Worm (Caenorhabditis elegans) whole organism, L4 larva: ENCODE measurements around the gene spp-16.
"Not testable (repeated sequence)": the region's sequence is repeated elsewhere in the genome, so short reads cannot be mapped to it uniquely, and the experiment has no call there.

Experiments
- D1046.2 ChIP-seq: fragments of 200-800 bp; sonication (Bioruptor generic); IDR thresholded peaks from 2 replicates; pipeline ENCODE4 v1.3.6; 2022; ENCODE audit warnings: missing genetic modification characterization, missing compliant biosample characterization
- F10B5.3 ChIP-seq: sonication (generic microtip); optimal IDR thresholded peaks from 2 replicates; lab custom pipeline; 2016; ENCODE audit warnings: mild to moderate bottlenecking, missing genetic modification characterization, missing compliant biosample characterization
- F44E2.7 ChIP-seq: fragments of 200-800 bp; sonication (Bioruptor generic); IDR thresholded peaks from 2 replicates; pipeline ENCODE4 v2.1.2; 2022; ENCODE audit warnings: missing genetic modification characterization, missing compliant biosample characterization
- R02D3.7 ChIP-seq: fragments of 150-350 bp; sonication (generic microtip); optimal IDR thresholded peaks from 3 replicates; lab custom pipeline; 2014; ENCODE audit warnings: missing biosample characterization, missing genetic modification characterization
- Y48G9A.11 ChIP-seq: fragments of 200-800 bp; sonication (Bioruptor generic); IDR thresholded peaks from 2 replicates; pipeline ENCODE4 v1.3.6; 2022; ENCODE audit warnings: missing genetic modification reagents, missing genetic modification characterization, missing compliant biosample characterization
- ceh-20 ChIP-seq: fragments of 200-800 bp; sonication (Bioruptor generic); IDR thresholded peaks from 2 replicates; pipeline ENCODE4 v1.3.6; 2022; ENCODE audit warnings: missing genetic modification reagents, missing genetic modification characterization, missing compliant biosample characterization
- ceh-82 ChIP-seq: sonication (generic microtip); optimal IDR thresholded peaks from 2 replicates; lab custom pipeline; 2017; ENCODE audit warnings: missing biosample characterization, missing genetic modification characterization
- ces-1 ChIP-seq: fragments of 150-350 bp; sonication (generic microtip); optimal IDR thresholded peaks from 4 replicates; lab custom pipeline; 2014; ENCODE audit warnings: missing biosample characterization, missing genetic modification reagents, missing genetic modification characterization
- dmd-6 ChIP-seq: fragments of 200-800 bp; sonication (Bioruptor generic); IDR thresholded peaks from 2 replicates; pipeline ENCODE4 v1.3.6; 2022; ENCODE audit warnings: missing genetic modification reagents, missing genetic modification characterization, missing compliant biosample characterization
- dmd-8 ChIP-seq: fragments of 200-800 bp; sonication (Bioruptor generic); IDR thresholded peaks from 2 replicates; pipeline ENCODE4 v1.3.6; 2022; ENCODE audit warnings: missing genetic modification characterization, missing compliant biosample characterization
- dmd-9 ChIP-seq: fragments of 200-800 bp; sonication (Bioruptor generic); IDR thresholded peaks from 2 replicates; pipeline ENCODE4 v1.3.6; 2022; ENCODE audit warnings: missing genetic modification reagents, missing genetic modification characterization, missing compliant biosample characterization
- dve-1 ChIP-seq: sonication (generic microtip); optimal IDR thresholded peaks from 2 replicates; lab custom pipeline; 2017; ENCODE audit warnings: antibody characterized with exemption, mild to moderate bottlenecking, missing genetic modification characterization, missing compliant biosample characterization; ENCODE audit not compliant: insufficient read depth
- egl-43 ChIP-seq: fragments of 200-800 bp; sonication (Bioruptor generic); IDR thresholded peaks from 2 replicates; pipeline ENCODE4 v1.3.6; 2022; ENCODE audit warnings: missing genetic modification reagents, missing genetic modification characterization, missing compliant biosample characterization
- fkh-10 ChIP-seq: fragments of 150-350 bp; optimal IDR thresholded peaks from 2 replicates; lab custom pipeline; 2014; ENCODE audit warnings: missing biosample characterization, missing genetic modification reagents, missing genetic modification characterization
- fos-1 ChIP-seq: fragments of 150-350 bp; optimal IDR thresholded peaks from 2 replicates; lab custom pipeline; 2014; ENCODE audit warnings: missing biosample characterization, missing genetic modification characterization
- hif-1 ChIP-seq, 2 experiments: sonication (generic microtip); optimal IDR thresholded peaks; 2 replicates each; lab custom pipeline; 2016 to 2017; ENCODE audit warnings: missing compliant biosample characterization in 2 of 2, missing genetic modification characterization in 2 of 2, missing genetic modification reagents in 2 of 2, missing genotype in 2 of 2, mild to moderate bottlenecking in 1 of 2
- hlh-11 ChIP-seq: fragments of 200-800 bp; sonication (Bioruptor generic); optimal IDR thresholded peaks from 2 replicates; lab custom pipeline; 2018; ENCODE audit warnings: mild to moderate bottlenecking, missing genetic modification characterization, missing compliant biosample characterization
- hlh-30 ChIP-seq: sonication (generic microtip); optimal IDR thresholded peaks from 2 replicates; lab custom pipeline; 2017; ENCODE audit warnings: antibody characterized with exemption, mild to moderate bottlenecking, missing genetic modification characterization, missing compliant biosample characterization; ENCODE audit not compliant: insufficient read depth
- hmg-1.1 ChIP-seq: fragments of 200-800 bp; sonication (Bioruptor generic); IDR thresholded peaks from 2 replicates; pipeline ENCODE4 v1.3.6; 2022; ENCODE audit warnings: missing genetic modification reagents, missing genetic modification characterization, missing compliant biosample characterization
- lim-7 ChIP-seq: fragments of 200-800 bp; sonication (Bioruptor generic); IDR thresholded peaks from 2 replicates; pipeline ENCODE4 v1.3.6; 2022; ENCODE audit warnings: missing genetic modification characterization, missing compliant biosample characterization
- lin-15B ChIP-seq: fragments of 150-350 bp; sonication (generic microtip); optimal IDR thresholded peaks from 3 replicates; lab custom pipeline; 2014; ENCODE audit warnings: missing biosample characterization, missing genetic modification characterization
- lsy-2 ChIP-seq, 2 experiments: fragments of 150-350 bp in 1 of 2; sonication (generic microtip) in 1 of 2; optimal IDR thresholded peaks; 2 replicates each; lab custom pipeline; 2014 to 2017; ENCODE audit warnings: missing biosample characterization in 2 of 2, missing genetic modification characterization in 2 of 2
- mdl-1 ChIP-seq, 2 experiments: fragments of 150-350 bp in 1 of 2; sonication (generic microtip) in 1 of 2; optimal IDR thresholded peaks; 2 replicates each; lab custom pipeline; 2014 to 2017; ENCODE audit warnings: missing biosample characterization in 2 of 2, missing genetic modification characterization in 2 of 2
- mdt-29 ChIP-seq: fragments of 200-800 bp; sonication (Bioruptor generic); IDR thresholded peaks from 2 replicates; pipeline ENCODE4 v1.3.6; 2022; ENCODE audit warnings: missing genetic modification reagents, missing genetic modification characterization, missing compliant biosample characterization
- nhr-28 ChIP-seq: fragments of 150-350 bp; optimal IDR thresholded peaks from 2 replicates; lab custom pipeline; 2014; ENCODE audit warnings: missing biosample characterization, missing genetic modification characterization
- nhr-41 ChIP-seq: fragments of 200-800 bp; sonication (Bioruptor generic); IDR thresholded peaks from 2 replicates; pipeline ENCODE4 v1.3.6; 2022; ENCODE audit warnings: missing genetic modification reagents, missing genetic modification characterization, missing compliant biosample characterization
- pha-4 ChIP-seq, 2 experiments: fragments of 150-350 bp in 1 of 2; fragments of 200-800 bp in 1 of 2; sonication (Bioruptor generic) in 1 of 2; IDR thresholded peaks in 1 of 2; optimal IDR thresholded peaks in 1 of 2; 2 replicates each; pipeline versions ENCODE4 v1.3.6 to Lab custom; 2014 to 2022; ENCODE audit warnings: missing genetic modification characterization in 2 of 2, missing genetic modification reagents in 2 of 2, missing biosample characterization in 1 of 2, missing compliant biosample characterization in 1 of 2
- saeg-2 ChIP-seq: fragments of 200-800 bp; sonication (Bioruptor generic); IDR thresholded peaks from 2 replicates; pipeline ENCODE4 v1.3.6; 2022; ENCODE audit warnings: missing genetic modification reagents, missing genetic modification characterization, missing compliant biosample characterization
- set-16 ChIP-seq: fragments of 200-800 bp; sonication (Bioruptor generic); IDR thresholded peaks from 2 replicates; pipeline ENCODE4 v1.3.6; 2022; ENCODE audit warnings: missing genetic modification reagents, missing genetic modification characterization, missing compliant biosample characterization
- spr-3 ChIP-seq: fragments of 200-800 bp; sonication (Bioruptor generic); optimal IDR thresholded peaks from 2 replicates; lab custom pipeline; 2018; ENCODE audit warnings: mild to moderate bottlenecking, missing genetic modification characterization, missing compliant biosample characterization
- unc-39 ChIP-seq: sonication (generic microtip); optimal IDR thresholded peaks from 2 replicates; lab custom pipeline; 2017; ENCODE audit warnings: missing biosample characterization, missing genetic modification characterization
- unc-62 ChIP-seq, 3 experiments: fragments of 150-350 bp in 1 of 3; sonication (generic microtip); optimal IDR thresholded peaks in 2 of 3; peaks in 1 of 3; 1 replicate in 1 of 3; 2 replicates in 2 of 3; lab custom pipeline; 2014 to 2017; ENCODE audit warnings: missing biosample characterization in 3 of 3, missing genetic modification characterization in 3 of 3, missing genetic modification reagents in 3 of 3, missing genotype in 1 of 3

The spp-16 gene

ce11 chrV:10867586-10867985, 33.5 kb downstream of the spp-16 start:
- TF ChIP-seq hlh-11 (tag; lab: Kevin White, UChicago) (peak; percentile 25), spr-3 (GFP tag; lab: Kevin White, UChicago) (no peak), pha-4 (GFP tag; IDR thresholded peaks at IDR 0.05; lab: Robert Waterston, UW) (0 out of 2 replicates have a peak, but pooled peaks have one; percentile 30), pha-4 (tag; optimal IDR thresholded peaks at IDR 0.05; lab: Kevin White, UChicago) (no peak), hmg-1.1 (GFP tag; lab: Robert Waterston, UW) (0 out of 2 replicates have a peak, but pooled peaks have one; percentile 20), dmd-6 (peak; percentile 42; the same call in 1 of the 2 replicates), lsy-2 (tag; optimal IDR thresholded peaks at IDR 0.05; lab: Kevin White, UChicago) (peak in 1 of 2 experiments; percentile 35), unc-62 (GFP tag; optimal IDR thresholded peaks at IDR 0.05 in 1 of 2; lab: Kevin White, UChicago) (peak in 1 of 2 experiments; percentile 96), unc-62 (tag; optimal IDR thresholded peaks at IDR 0.05; lab: Kevin White, UChicago) (no peak), hlh-30 (tag; lab: Kevin White, UChicago) (peak; percentile 77), F10B5.3 (tag; lab: Kevin White, UChicago) (no peak), nhr-28 (tag; lab: Kevin White, UChicago) (peak; percentile 38), ces-1 (GFP tag; lab: Kevin White, UChicago) (no peak), mdl-1 (tag; optimal IDR thresholded peaks at IDR 0.05; lab: Kevin White, UChicago) (peak in 1 of 2 experiments; percentile 64), dve-1 (peak; percentile 38), fkh-10 (GFP tag; lab: Kevin White, UChicago) (peak; percentile 58)

ce11 chrV:10866340-10866739, 34.8 kb downstream of the spp-16 start:
- TF ChIP-seq unc-62 (GFP tag; optimal IDR thresholded peaks at IDR 0.05 in 1 of 2; lab: Kevin White, UChicago) = peak in 1 of 2 experiments; percentile 23
- TF ChIP-seq unc-62, pha-4 (tag; optimal IDR thresholded peaks at IDR 0.05; lab: Kevin White, UChicago): not testable (repeated sequence)
- TF ChIP-seq D1046.2 (GFP tag; lab: Robert Waterston, UW) = peak; percentile 45; the same call in 1 of the 2 replicates
- peak; percentile 16; the same call in 1 of the 2 replicates for TF ChIP-seq lim-7 (GFP tag; lab: Robert Waterston, UW)
- peak; percentile 48; the same call in 1 of the 2 replicates for TF ChIP-seq saeg-2
- TF ChIP-seq nhr-41 (GFP tag; lab: Robert Waterston, UW) = 0 out of 2 replicates have a peak, but pooled peaks have one; percentile 27
- TF ChIP-seq dmd-9 (GFP tag; lab: Robert Waterston, UW) = 0 out of 2 replicates have a peak, but pooled peaks have one; percentile 41
- 0 out of 2 replicates have a peak, but pooled peaks have one; percentile 56 for TF ChIP-seq F44E2.7 (GFP tag; lab: Robert Waterston, UW)
- TF ChIP-seq pha-4 (GFP tag; IDR thresholded peaks at IDR 0.05; lab: Robert Waterston, UW) = 0 out of 2 replicates have a peak, but pooled peaks have one; percentile 8
- 0 out of 2 replicates have a peak, but pooled peaks have one; percentile 5 for TF ChIP-seq dmd-6
- peak; percentile 33; the same call in 1 of the 2 replicates for TF ChIP-seq mdt-29 (GFP tag; lab: Robert Waterston, UW)
- peak; percentile 49 for TF ChIP-seq set-16 (GFP tag; lab: Robert Waterston, UW)
- 0 out of 2 replicates have a peak, but pooled peaks have one; percentile 35 for TF ChIP-seq ceh-20
- peak; percentile 77 for TF ChIP-seq dmd-8 (GFP tag; lab: Robert Waterston, UW)
- 0 out of 2 replicates have a peak, but pooled peaks have one; percentile 53 for TF ChIP-seq Y48G9A.11 (GFP tag; lab: Robert Waterston, UW)
- TF ChIP-seq egl-43 (GFP tag; lab: Robert Waterston, UW) = peak; percentile 79
- TF ChIP-seq hmg-1.1 (GFP tag; lab: Robert Waterston, UW) = peak; percentile 18; the same call in 1 of the 2 replicates

- TF ChIP-seq hif-1 (tag; optimal IDR thresholded peaks at IDR 0.05; lab: Kevin White, UChicago) (no peak), ceh-82 (tag; lab: Kevin White, UChicago) (no peak)
Observed at ce11 chrV:10865599-10865998, 35.5 kb downstream of the spp-16 start, which contains the start of gene saeg-1. Gene saeg-1 (minus strand): TSS chrV:10865699.

ce11 chrV:10862457-10863097, 38.5 kb downstream of the spp-16 start:
- no peak for TF ChIP-seq dmd-8 (GFP tag; lab: Robert Waterston, UW)
- no peak for TF ChIP-seq unc-62 (GFP tag; optimal IDR thresholded peaks at IDR 0.05 in 1 of 2; lab: Kevin White, UChicago)
- no peak for TF ChIP-seq unc-62 (tag; optimal IDR thresholded peaks at IDR 0.05; lab: Kevin White, UChicago)
- TF ChIP-seq unc-39 (tag; lab: Kevin White, UChicago) = no peak
- no peak for TF ChIP-seq fos-1 (tag; lab: Kevin White, UChicago)
- TF ChIP-seq dmd-6 = no peak
- no peak for TF ChIP-seq lin-15B (tag; lab: Kevin White, UChicago)
- no peak for TF ChIP-seq spr-3 (GFP tag; lab: Kevin White, UChicago)
- no peak for TF ChIP-seq R02D3.7 (tag; lab: Kevin White, UChicago)
